Worm (Caenorhabditis elegans) whole organism, L2 larva: ENCODE measurements around the gene cest-31.

Source experiments
- C34F6.9 ChIP-seq: fragments of 150-350 bp; optimal IDR thresholded peaks from 2 replicates; lab custom pipeline; 2014; ENCODE audit warnings: missing biosample characterization, missing genetic modification characterization
- F13H6.1 ChIP-seq: sonication (generic microtip); optimal IDR thresholded peaks from 2 replicates; lab custom pipeline; 2016; ENCODE audit warnings: missing genetic modification characterization, missing compliant biosample characterization
- R02D3.7 ChIP-seq: fragments of 150-350 bp; optimal IDR thresholded peaks from 2 replicates; lab custom pipeline; 2014; ENCODE audit warnings: missing biosample characterization, missing genetic modification characterization
- alr-1 ChIP-seq: fragments of 150-350 bp; optimal IDR thresholded peaks from 2 replicates; lab custom pipeline; 2014; ENCODE audit warnings: missing biosample characterization, missing genetic modification characterization
- aly-2 ChIP-seq: fragments of 150-350 bp; optimal IDR thresholded peaks from 2 replicates; lab custom pipeline; 2014; ENCODE audit warnings: missing biosample characterization, missing genetic modification characterization
- ceh-16 ChIP-seq: fragments of 150-350 bp; optimal IDR thresholded peaks from 2 replicates; lab custom pipeline; 2014; ENCODE audit warnings: missing biosample characterization, missing genetic modification characterization
- ceh-82 ChIP-seq: fragments of 150-350 bp; optimal IDR thresholded peaks from 2 replicates; lab custom pipeline; 2014; ENCODE audit warnings: missing biosample characterization, missing genetic modification characterization
- crh-2 ChIP-seq: sonication (generic microtip); optimal IDR thresholded peaks from 2 replicates; lab custom pipeline; 2017; ENCODE audit warnings: missing biosample characterization, missing genetic modification characterization
- dmd-4 ChIP-seq: sonication (generic microtip); optimal IDR thresholded peaks from 2 replicates; lab custom pipeline; 2017; ENCODE audit warnings: missing biosample characterization, missing genetic modification characterization
- elt-1 ChIP-seq: fragments of 150-350 bp; optimal IDR thresholded peaks from 2 replicates; lab custom pipeline; 2014; ENCODE audit warnings: missing biosample characterization, missing genetic modification characterization
- elt-3 ChIP-seq: sonication (generic microtip); optimal IDR thresholded peaks from 2 replicates; lab custom pipeline; 2017; ENCODE audit warnings: missing biosample characterization, missing genetic modification characterization
- fos-1 ChIP-seq: fragments of 150-350 bp; optimal IDR thresholded peaks from 2 replicates; lab custom pipeline; 2014; ENCODE audit warnings: missing biosample characterization, missing genetic modification characterization
- gmeb-1 ChIP-seq: fragments of 150-350 bp; optimal IDR thresholded peaks from 2 replicates; lab custom pipeline; 2014; ENCODE audit warnings: missing biosample characterization, missing genetic modification characterization
- lin-11 ChIP-seq: fragments of 150-350 bp; sonication (generic microtip); optimal IDR thresholded peaks from 2 replicates; lab custom pipeline; 2014; ENCODE audit warnings: missing biosample characterization, missing genetic modification characterization, inconsistent platforms, mixed read lengths
- lin-13 ChIP-seq: fragments of 150-350 bp; optimal IDR thresholded peaks from 2 replicates; lab custom pipeline; 2014; ENCODE audit warnings: missing biosample characterization, missing genetic modification reagents, missing genetic modification characterization
- lin-39 ChIP-seq: fragments of 150-350 bp; optimal IDR thresholded peaks from 2 replicates; lab custom pipeline; 2014; ENCODE audit warnings: missing biosample characterization, missing genetic modification reagents, missing genetic modification characterization
- lsy-2 ChIP-seq, 2 experiments: fragments of 150-350 bp in 1 of 2; sonication (generic microtip) in 1 of 2; optimal IDR thresholded peaks; 2 replicates each; lab custom pipeline; 2014 to 2017; ENCODE audit warnings: missing biosample characterization in 2 of 2, missing genetic modification characterization in 2 of 2
- mab-5 ChIP-seq: fragments of 150-350 bp; optimal IDR thresholded peaks from 2 replicates; lab custom pipeline; 2014; ENCODE audit warnings: missing biosample characterization, missing genetic modification characterization
- mbf-1 ChIP-seq: sonication (generic microtip); optimal IDR thresholded peaks from 2 replicates; lab custom pipeline; 2017; ENCODE audit warnings: missing biosample characterization, missing genetic modification characterization
- mdl-1 ChIP-seq, 2 experiments: fragments of 150-350 bp in 1 of 2; sonication (generic microtip) in 1 of 2; optimal IDR thresholded peaks; 2 replicates each; lab custom pipeline; 2017; ENCODE audit warnings: missing biosample characterization in 2 of 2, missing genetic modification characterization in 2 of 2
- nhr-10 ChIP-seq: sonication (generic microtip); optimal IDR thresholded peaks from 2 replicates; lab custom pipeline; 2017; ENCODE audit warnings: missing biosample characterization, missing genetic modification characterization
- nhr-11 ChIP-seq: fragments of 150-350 bp; optimal IDR thresholded peaks from 2 replicates; lab custom pipeline; 2014; ENCODE audit warnings: missing biosample characterization, missing genetic modification characterization
- nhr-12 ChIP-seq: fragments of 150-350 bp; optimal IDR thresholded peaks from 2 replicates; lab custom pipeline; 2014; ENCODE audit warnings: missing biosample characterization, missing genetic modification characterization
- nhr-129 ChIP-seq: fragments of 150-350 bp; optimal IDR thresholded peaks from 2 replicates; lab custom pipeline; 2014; ENCODE audit warnings: missing biosample characterization, missing genetic modification characterization
- nhr-21 ChIP-seq: fragments of 150-350 bp; optimal IDR thresholded peaks from 2 replicates; lab custom pipeline; 2014; ENCODE audit warnings: missing biosample characterization, missing genetic modification characterization
- nhr-23 ChIP-seq: fragments of 150-350 bp; optimal IDR thresholded peaks from 2 replicates; lab custom pipeline; 2014; ENCODE audit warnings: missing biosample characterization, missing genetic modification reagents, missing genetic modification characterization
- nhr-237 ChIP-seq: fragments of 150-350 bp; optimal IDR thresholded peaks from 2 replicates; lab custom pipeline; 2014; ENCODE audit warnings: missing biosample characterization, missing genetic modification characterization
- nhr-25 ChIP-seq: fragments of 150-350 bp; sonication (generic microtip); optimal IDR thresholded peaks from 3 replicates; lab custom pipeline; 2014; ENCODE audit warnings: missing biosample characterization, missing genetic modification characterization
- nhr-77 ChIP-seq: fragments of 150-350 bp; optimal IDR thresholded peaks from 2 replicates; lab custom pipeline; 2014; ENCODE audit warnings: missing biosample characterization, missing genetic modification characterization
- sem-4 ChIP-seq: fragments of 150-350 bp; optimal IDR thresholded peaks from 2 replicates; lab custom pipeline; 2014; ENCODE audit warnings: missing biosample characterization, missing genetic modification reagents, missing genetic modification characterization
- skn-1 ChIP-seq: sonication (generic microtip); optimal IDR thresholded peaks from 2 replicates; lab custom pipeline; 2017; ENCODE audit warnings: missing biosample characterization, missing genetic modification characterization
- sma-3 ChIP-seq: sonication (generic microtip); optimal IDR thresholded peaks from 2 replicates; lab custom pipeline; 2016; ENCODE audit warnings: missing genetic modification reagents, missing genetic modification characterization, missing compliant biosample characterization
- snpc-4 ChIP-seq: fragments of 150-350 bp; optimal IDR thresholded peaks from 2 replicates; lab custom pipeline; 2014; ENCODE audit warnings: missing biosample characterization, missing genetic modification characterization
- unc-39 ChIP-seq: fragments of 150-350 bp; optimal IDR thresholded peaks from 2 replicates; lab custom pipeline; 2014; ENCODE audit warnings: missing biosample characterization, missing genetic modification characterization
- unc-55 ChIP-seq: fragments of 150-350 bp; sonication (generic microtip); optimal IDR thresholded peaks from 3 replicates; lab custom pipeline; 2014; ENCODE audit warnings: missing biosample characterization, missing genetic modification reagents, missing genetic modification characterization
- unc-62 ChIP-seq: fragments of 150-350 bp; optimal IDR thresholded peaks from 2 replicates; lab custom pipeline; 2014; ENCODE audit warnings: missing biosample characterization, missing genetic modification reagents, missing genetic modification characterization
- zag-1 ChIP-seq: fragments of 150-350 bp; optimal IDR thresholded peaks from 2 replicates; lab custom pipeline; 2014; ENCODE audit warnings: missing biosample characterization, missing genetic modification characterization
- ztf-11 ChIP-seq: sonication (generic microtip); optimal IDR thresholded peaks from 2 replicates; lab custom pipeline; 2017; ENCODE audit warnings: missing biosample characterization, missing genetic modification characterization
- ztf-4 ChIP-seq: fragments of 150-350 bp; optimal IDR thresholded peaks from 2 replicates; lab custom pipeline; 2014; ENCODE audit warnings: missing biosample characterization, missing genetic modification characterization

cest-31 gene

ce11 chrV:6681501-6681900, 7.4 kb downstream of the cest-31 start, which contains the start of gene egl-46:
TSS of gene egl-46 (minus strand) at chrV:6681573.
- TF ChIP-seq unc-55 (no peak), nhr-77 (tag; lab: Kevin White, UChicago) (no peak), ztf-4 (tag; lab: Kevin White, UChicago) (no peak), lsy-2 (tag; optimal IDR thresholded peaks at IDR 0.05; lab: Kevin White, UChicago) (no peak), elt-3 (tag; lab: Kevin White, UChicago) (no peak), ceh-16 (tag; lab: Kevin White, UChicago) (no peak), C34F6.9 (tag; lab: Kevin White, UChicago) (no peak), fos-1 (tag; lab: Kevin White, UChicago) (no peak), nhr-12 (no peak), F13H6.1 (tag; lab: Kevin White, UChicago) (no peak), skn-1 (tag; lab: Kevin White, UChicago) (no peak), ztf-11 (tag; lab: Kevin White, UChicago) (no peak), mdl-1 (tag; optimal IDR thresholded peaks at IDR 0.05; lab: Kevin White, UChicago) (no peak), snpc-4 (no peak), gmeb-1 (tag; lab: Kevin White, UChicago) (no peak), lin-13 (GFP tag; lab: Kevin White, UChicago) (no peak), ceh-82 (tag; lab: Kevin White, UChicago) (no peak)

ce11 chrV:6683282-6683681, 9.2 kb downstream of the cest-31 start:
- TF ChIP-seq R02D3.7 (tag; lab: Kevin White, UChicago) (no peak), nhr-129 (tag; lab: Kevin White, UChicago) (no peak), zag-1 (no peak), alr-1 (tag; lab: Kevin White, UChicago) (no peak), dmd-4 (tag; lab: Kevin White, UChicago) (no peak), nhr-23 (tag; lab: Kevin White, UChicago) (no peak), ztf-11 (tag; lab: Kevin White, UChicago) (no peak), unc-62 (GFP tag; lab: Kevin White, UChicago) (no peak), crh-2 (no peak), snpc-4 (no peak), nhr-237 (no peak), nhr-77 (tag; lab: Kevin White, UChicago) (no peak), unc-39 (no peak), gmeb-1 (tag; lab: Kevin White, UChicago) (no peak), lin-11 (tag; lab: Kevin White, UChicago) (no peak)
- TF ChIP-seq, all 48 proteins: peak for 0

ce11 chrV:6683740-6684139, 9.7 kb downstream of the cest-31 start:
- TF ChIP-seq lin-39 (tag; lab: Kevin White, UChicago) (no peak), lin-13 (GFP tag; lab: Kevin White, UChicago) (no peak), ceh-82 (tag; lab: Kevin White, UChicago) (no peak), R02D3.7 (tag; lab: Kevin White, UChicago) (no peak), nhr-129 (tag; lab: Kevin White, UChicago) (no peak), nhr-10 (no peak), mbf-1 (tag; lab: Kevin White, UChicago) (no peak), aly-2 (tag; lab: Kevin White, UChicago) (no peak), nhr-25 (no peak), zag-1 (no peak), unc-55 (no peak), snpc-4 (no peak), elt-1 (tag; lab: Kevin White, UChicago) (no peak), nhr-11 (no peak), sma-3 (GFP tag; lab: Kevin White, UChicago) (no peak), dmd-4 (tag; lab: Kevin White, UChicago) (no peak), ceh-16 (tag; lab: Kevin White, UChicago) (no peak), nhr-23 (tag; lab: Kevin White, UChicago) (no peak), sem-4 (no peak)

- TF ChIP-seq elt-1 (tag; lab: Kevin White, UChicago) (no peak), nhr-11 (no peak), lin-39 (tag; lab: Kevin White, UChicago) (no peak), nhr-21 (tag; lab: Kevin White, UChicago) (no peak), nhr-77 (tag; lab: Kevin White, UChicago) (no peak), sem-4 (no peak), nhr-23 (tag; lab: Kevin White, UChicago) (no peak), unc-62 (GFP tag; lab: Kevin White, UChicago) (no peak), gmeb-1 (tag; lab: Kevin White, UChicago) (no peak), zag-1 (no peak), fos-1 (tag; lab: Kevin White, UChicago) (no peak), mab-5 (tag; lab: Kevin White, UChicago) (no peak)
Measured at ce11 chrV:6684541-6684940, 10.5 kb downstream of the cest-31 start.
